Worm (Caenorhabditis elegans) whole organism, young adult: Measurements from ENCODE around the gene Y54G2A.50.
"Not testable (repeated sequence)": the region's sequence is repeated elsewhere in the genome, so short reads cannot be mapped to it uniquely, and the experiment has no call there.

Experiments
- ama-1 ChIP-seq, 3 experiments: fragments of 150-350 bp in 1 of 3; sonication (generic microtip) in 2 of 3; optimal IDR thresholded peaks; 2 replicates each; lab custom pipeline; 2014 to 2018; ENCODE audit warnings: missing biosample characterization in 2 of 3, missing genetic modification characterization in 2 of 3, missing genetic modification reagents in 2 of 3
- ceh-27 ChIP-seq: fragments of 200-800 bp; sonication (Bioruptor generic); optimal IDR thresholded peaks from 2 replicates; lab custom pipeline; 2018; ENCODE audit warnings: mild to moderate bottlenecking, missing genetic modification characterization, moderate library complexity, missing compliant biosample characterization
- ceh-40 ChIP-seq: fragments of 200-800 bp; sonication (Bioruptor generic); IDR thresholded peaks from 2 replicates; pipeline ENCODE4 v1.3.6; 2022; ENCODE audit warnings: missing genetic modification characterization, missing compliant biosample characterization
- fkh-3 ChIP-seq: sonication (generic microtip); optimal IDR thresholded peaks from 2 replicates; lab custom pipeline; 2016; ENCODE audit warnings: mild to moderate bottlenecking, missing genetic modification characterization, missing compliant biosample characterization
- lin-26 ChIP-seq: fragments of 200-800 bp; sonication (Bioruptor generic); IDR thresholded peaks from 2 replicates; pipeline ENCODE4 v1.3.6; 2022; ENCODE audit warnings: missing genetic modification reagents, missing genetic modification characterization, missing compliant biosample characterization
- lsl-1 ChIP-seq: fragments of 200-800 bp; sonication (Bioruptor generic); optimal IDR thresholded peaks from 2 replicates; lab custom pipeline; 2018; ENCODE audit warnings: mild to moderate bottlenecking, missing genetic modification characterization, moderate library complexity, missing compliant biosample characterization
- sdz-38 ChIP-seq: sonication (generic microtip); optimal IDR thresholded peaks from 2 replicates; lab custom pipeline; 2016; ENCODE audit warnings: missing genotype, missing genetic modification characterization, missing compliant biosample characterization
- snpc-1.3 ChIP-seq: sonication (generic microtip); optimal IDR thresholded peaks from 2 replicates; lab custom pipeline; 2017; ENCODE audit warnings: missing genetic modification characterization, mild to moderate bottlenecking, missing compliant biosample characterization, antibody characterized with exemption, moderate library complexity, missing genotype, missing genetic modification reagents; ENCODE audit not compliant: insufficient read depth
- unc-130 ChIP-seq: sonication (generic microtip); optimal IDR thresholded peaks from 2 replicates; lab custom pipeline; 2016; ENCODE audit warnings: missing genetic modification reagents, missing genetic modification characterization, missing compliant biosample characterization

DNA sequence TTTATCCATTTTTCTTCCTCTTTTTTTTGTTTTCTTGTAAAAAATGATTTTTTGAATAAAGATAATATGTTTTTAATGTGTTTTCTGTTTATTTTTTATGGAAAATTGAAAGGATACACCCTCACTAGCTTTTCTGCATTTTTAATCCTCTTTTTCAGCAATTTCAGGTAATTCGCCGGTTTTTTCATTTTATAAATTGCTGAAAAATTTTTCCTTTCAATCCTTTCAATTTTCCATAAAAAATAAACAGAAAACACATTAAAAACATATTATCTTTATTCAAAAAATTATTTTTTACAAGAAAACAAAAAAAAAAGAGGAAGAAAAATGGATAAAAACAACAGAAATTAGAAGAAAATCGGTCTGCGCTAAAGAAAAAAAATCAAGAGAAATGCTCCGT is at the start of gene Y54G2A.50:
- not testable (repeated sequence) for TF ChIP-seq fkh-3 (tag; lab: Kevin White, UChicago); lsl-1 (GFP tag; lab: Kevin White, UChicago); snpc-1.3 (tag; lab: Kevin White, UChicago); ceh-40 (GFP tag; lab: Robert Waterston, UW); ceh-27 (GFP tag; lab: Kevin White, UChicago); ama-1 (optimal IDR thresholded peaks at IDR 0.05; lab: Kevin White, UChicago); ama-1 (GFP tag; optimal IDR thresholded peaks at IDR 0.05; lab: Kevin White, UChicago); lin-26 (GFP tag; lab: Robert Waterston, UW); sdz-38 (tag; lab: Kevin White, UChicago); unc-130 (GFP tag; lab: Kevin White, UChicago)
